Worm (Caenorhabditis elegans) whole organism, L3 larva: Measurements from ENCODE around the gene F17C11.4.
A peak's percentile ranks its signal among the peaks of the same experiment; 100 is the strongest.

Source experiments
- R02D3.7 ChIP-seq: fragments of 150-350 bp; optimal IDR thresholded peaks from 2 replicates; lab custom pipeline; 2014; ENCODE audit warnings: missing biosample characterization, missing genetic modification characterization
- ZK546.5 ChIP-seq: sonication (generic microtip); optimal IDR thresholded peaks from 2 replicates; lab custom pipeline; 2017; ENCODE audit warnings: missing biosample characterization, missing genetic modification characterization
- aly-2 ChIP-seq: fragments of 150-350 bp; optimal IDR thresholded peaks from 2 replicates; lab custom pipeline; 2014; ENCODE audit warnings: missing biosample characterization, missing genetic modification characterization
- ama-1 ChIP-seq: fragments of 150-350 bp; optimal IDR thresholded peaks from 2 replicates; lab custom pipeline; 2018
- ceh-16 ChIP-seq: sonication (generic microtip); optimal IDR thresholded peaks from 2 replicates; lab custom pipeline; 2017; ENCODE audit warnings: missing biosample characterization, missing genetic modification characterization
- ceh-28 ChIP-seq: fragments of 150-350 bp; optimal IDR thresholded peaks from 2 replicates; lab custom pipeline; 2014; ENCODE audit warnings: missing biosample characterization, missing genetic modification reagents, missing genetic modification characterization
- ceh-82 ChIP-seq: fragments of 150-350 bp; optimal IDR thresholded peaks from 2 replicates; lab custom pipeline; 2014; ENCODE audit warnings: missing biosample characterization, missing genetic modification characterization
- ceh-9 ChIP-seq: sonication (generic microtip); optimal IDR thresholded peaks from 2 replicates; lab custom pipeline; 2018; ENCODE audit warnings: missing biosample characterization, missing genetic modification characterization
- daf-12 ChIP-seq: fragments of 150-350 bp; optimal IDR thresholded peaks from 2 replicates; lab custom pipeline; 2014; ENCODE audit warnings: missing biosample characterization, missing genetic modification reagents, missing genetic modification characterization
- egl-27 ChIP-seq: sonication (generic microtip); optimal IDR thresholded peaks from 4 replicates; lab custom pipeline; 2017; ENCODE audit warnings: missing biosample characterization, missing genetic modification reagents, missing genetic modification characterization
- egl-5 ChIP-seq: fragments of 150-350 bp; optimal IDR thresholded peaks from 2 replicates; lab custom pipeline; 2017; ENCODE audit warnings: missing biosample characterization, missing genetic modification reagents, missing genetic modification characterization, inconsistent platforms
- elt-1 ChIP-seq: fragments of 150-350 bp; optimal IDR thresholded peaks from 2 replicates; lab custom pipeline; 2014; ENCODE audit warnings: missing biosample characterization, missing genetic modification characterization
- elt-2 ChIP-seq: sonication (generic microtip); optimal IDR thresholded peaks from 2 replicates; lab custom pipeline; 2016; ENCODE audit warnings: missing genetic modification reagents, mild to moderate bottlenecking, missing genetic modification characterization, missing compliant biosample characterization
- elt-3 ChIP-seq, 3 experiments: fragments of 150-350 bp in 1 of 3; sonication (generic microtip) in 2 of 3; optimal IDR thresholded peaks; 2 replicates in 2 of 3; 4 replicates in 1 of 3; lab custom pipeline; 2014 to 2017; ENCODE audit warnings: missing biosample characterization in 3 of 3, missing genetic modification characterization in 3 of 3
- fkh-10 ChIP-seq: sonication (generic microtip); optimal IDR thresholded peaks from 2 replicates; lab custom pipeline; 2017; ENCODE audit warnings: missing biosample characterization, missing genetic modification reagents, missing genetic modification characterization
- fkh-2 ChIP-seq: fragments of 150-350 bp; optimal IDR thresholded peaks from 2 replicates; lab custom pipeline; 2014; ENCODE audit warnings: missing biosample characterization, missing genetic modification reagents, missing genetic modification characterization
- fos-1 ChIP-seq: fragments of 150-350 bp; optimal IDR thresholded peaks from 2 replicates; lab custom pipeline; 2014; ENCODE audit warnings: missing biosample characterization, missing genetic modification characterization
- hmg-11 ChIP-seq: sonication (generic microtip); optimal IDR thresholded peaks from 2 replicates; lab custom pipeline; 2016; ENCODE audit warnings: missing genetic modification characterization, missing compliant biosample characterization
- jun-1 ChIP-seq: fragments of 150-350 bp; optimal IDR thresholded peaks from 2 replicates; lab custom pipeline; 2014; ENCODE audit warnings: missing biosample characterization, missing genetic modification reagents, missing genetic modification characterization
- lin-15B ChIP-seq: fragments of 150-350 bp; optimal IDR thresholded peaks from 2 replicates; lab custom pipeline; 2014; ENCODE audit warnings: missing biosample characterization, missing genetic modification characterization
- lin-39 ChIP-seq: fragments of 150-350 bp; optimal IDR thresholded peaks from 2 replicates; lab custom pipeline; 2018; ENCODE audit warnings: missing biosample characterization, missing genetic modification reagents, missing genetic modification characterization
- lsy-12 ChIP-seq: sonication (generic microtip); optimal IDR thresholded peaks from 2 replicates; lab custom pipeline; 2016; ENCODE audit warnings: mild to moderate bottlenecking, missing genetic modification characterization, missing compliant biosample characterization
- mdl-1 ChIP-seq: fragments of 150-350 bp; optimal IDR thresholded peaks from 2 replicates; lab custom pipeline; 2014; ENCODE audit warnings: missing biosample characterization, missing genetic modification characterization
- mml-1 ChIP-seq: fragments of 150-350 bp; sonication (generic microtip); optimal IDR thresholded peaks from 3 replicates; lab custom pipeline; 2014; ENCODE audit warnings: missing biosample characterization, missing genetic modification characterization
- nfya-1 ChIP-seq: sonication (generic microtip); optimal IDR thresholded peaks from 2 replicates; lab custom pipeline; 2017; ENCODE audit warnings: missing genetic modification characterization, mild to moderate bottlenecking, missing compliant biosample characterization, antibody characterized with exemption, moderate library complexity; ENCODE audit not compliant: insufficient read depth
- nhr-12 ChIP-seq: fragments of 150-350 bp; optimal IDR thresholded peaks from 2 replicates; lab custom pipeline; 2014; ENCODE audit warnings: missing biosample characterization, missing genetic modification characterization
- nhr-23 ChIP-seq: fragments of 150-350 bp; optimal IDR thresholded peaks from 2 replicates; lab custom pipeline; 2014; ENCODE audit warnings: missing biosample characterization, missing genetic modification reagents, missing genetic modification characterization
- nhr-237 ChIP-seq: fragments of 150-350 bp; optimal IDR thresholded peaks from 2 replicates; lab custom pipeline; 2014; ENCODE audit warnings: missing biosample characterization, missing genetic modification characterization
- nhr-25 ChIP-seq: sonication (generic microtip); optimal IDR thresholded peaks from 2 replicates; lab custom pipeline; 2017; ENCODE audit warnings: missing biosample characterization, missing genetic modification characterization
- nhr-28 ChIP-seq: fragments of 150-350 bp; optimal IDR thresholded peaks from 2 replicates; lab custom pipeline; 2014; ENCODE audit warnings: missing biosample characterization, missing genetic modification characterization
- nhr-43 ChIP-seq: sonication (generic microtip); optimal IDR thresholded peaks from 2 replicates; lab custom pipeline; 2016; ENCODE audit warnings: mild to moderate bottlenecking, missing genetic modification characterization, missing compliant biosample characterization; ENCODE audit not compliant: poor library complexity, severe bottlenecking
- nhr-76 ChIP-seq: fragments of 150-350 bp; sonication (generic microtip); optimal IDR thresholded peaks from 5 replicates; lab custom pipeline; 2014; ENCODE audit warnings: missing biosample characterization, missing genetic modification characterization
- nhr-77 ChIP-seq: fragments of 150-350 bp; optimal IDR thresholded peaks from 2 replicates; lab custom pipeline; 2014; ENCODE audit warnings: missing biosample characterization, missing genetic modification characterization
- pha-4 ChIP-seq: fragments of 150-350 bp; optimal IDR thresholded peaks from 2 replicates; lab custom pipeline; 2014; ENCODE audit warnings: missing biosample characterization, missing genetic modification reagents, missing genetic modification characterization
- pqm-1 ChIP-seq: fragments of 150-350 bp; optimal IDR thresholded peaks from 2 replicates; lab custom pipeline; 2017; ENCODE audit warnings: missing biosample characterization, missing genetic modification characterization, inconsistent platforms
- sea-2 ChIP-seq: fragments of 150-350 bp; sonication (generic microtip); optimal IDR thresholded peaks from 4 replicates; lab custom pipeline; 2014; ENCODE audit warnings: missing biosample characterization, missing genetic modification reagents, missing genetic modification characterization
- skn-1 ChIP-seq: fragments of 150-350 bp; optimal IDR thresholded peaks from 2 replicates; lab custom pipeline; 2014; ENCODE audit warnings: missing biosample characterization, missing genetic modification characterization
- snpc-4 ChIP-seq: fragments of 150-350 bp; optimal IDR thresholded peaks from 2 replicates; lab custom pipeline; 2014; ENCODE audit warnings: missing biosample characterization, missing genetic modification characterization
- tbx-2 ChIP-seq: sonication (generic microtip); optimal IDR thresholded peaks from 2 replicates; lab custom pipeline; 2016; ENCODE audit warnings: mild to moderate bottlenecking, missing genetic modification characterization, missing compliant biosample characterization
- unc-62 ChIP-seq: fragments of 150-350 bp; sonication (generic microtip); optimal IDR thresholded peaks from 4 replicates; lab custom pipeline; 2014; ENCODE audit warnings: missing biosample characterization, missing genetic modification reagents, missing genetic modification characterization
- zag-1 ChIP-seq: fragments of 150-350 bp; optimal IDR thresholded peaks from 2 replicates; lab custom pipeline; 2014; ENCODE audit warnings: missing biosample characterization, missing genetic modification characterization
- ztf-11 ChIP-seq: fragments of 150-350 bp; optimal IDR thresholded peaks from 2 replicates; lab custom pipeline; 2014; ENCODE audit warnings: missing biosample characterization, missing genetic modification characterization
- ztf-4 ChIP-seq: fragments of 150-350 bp; optimal IDR thresholded peaks from 2 replicates; lab custom pipeline; 2014; ENCODE audit warnings: missing biosample characterization, missing genetic modification characterization

The F17C11.4 gene

ce11 chrV:10998797-10999196 lies 47.1 kb downstream of the F17C11.4 start, which contains the start of gene F53B7.7:
Gene F53B7.7, plus strand, starts transcription at chrV:10999097.
- TF ChIP-seq sea-2 (GFP tag; lab: Kevin White, UChicago) (no peak), elt-3 (tag; optimal IDR thresholded peaks at IDR 0.05; lab: Kevin White, UChicago) (no peak), egl-27 (no peak)

- no peak for TF ChIP-seq lin-39
- no peak for TF ChIP-seq ceh-16 (tag; lab: Kevin White, UChicago)
- TF ChIP-seq ceh-82 (tag; lab: Kevin White, UChicago), result no peak
- no peak for TF ChIP-seq mdl-1 (tag; lab: Kevin White, UChicago)
- peak; percentile 81 for TF ChIP-seq nfya-1 (tag; lab: Kevin White, UChicago)
- peak; percentile 45 for TF ChIP-seq nhr-25 (tag; lab: Kevin White, UChicago)
- TF ChIP-seq nhr-77 (tag; lab: Kevin White, UChicago), result no peak
- TF ChIP-seq daf-12 (tag; lab: Kevin White, UChicago), result no peak
- TF ChIP-seq ceh-9 (tag; lab: Kevin White, UChicago), result no peak
- no peak for TF ChIP-seq ceh-28 (tag; lab: Kevin White, UChicago)
- TF ChIP-seq fkh-10 (GFP tag; lab: Kevin White, UChicago), result peak; percentile 22
- peak; percentile 87 for TF ChIP-seq snpc-4 (tag; lab: Kevin White, UChicago)
- TF ChIP-seq ZK546.5 (tag; lab: Kevin White, UChicago), result no peak
- no peak for TF ChIP-seq mml-1 (tag; lab: Kevin White, UChicago)
- no peak for TF ChIP-seq nhr-237
- TF ChIP-seq pqm-1 (tag; lab: Kevin White, UChicago), result no peak
- TF ChIP-seq skn-1, result no peak
- no peak for TF ChIP-seq lsy-12 (tag; lab: Kevin White, UChicago)
- TF ChIP-seq ztf-4 (tag; lab: Kevin White, UChicago), result no peak
- no peak for TF ChIP-seq ztf-11 (tag; lab: Kevin White, UChicago)
- no peak for TF ChIP-seq nhr-28 (tag; lab: Kevin White, UChicago)
- no peak for TF ChIP-seq ama-1 (lab: Kevin White, UChicago)
- no peak for TF ChIP-seq hmg-11 (tag; lab: Kevin White, UChicago)
- TF ChIP-seq fkh-2 (tag; lab: Kevin White, UChicago), result no peak
- peak; percentile 18 for TF ChIP-seq elt-2 (tag; lab: Kevin White, UChicago)
- TF ChIP-seq aly-2, result no peak
- TF ChIP-seq elt-3 (tag; optimal IDR thresholded peaks at IDR 0.05; lab: Kevin White, UChicago), result no peak
- TF ChIP-seq nhr-43 (tag; lab: Kevin White, UChicago), result peak; percentile 12
- TF ChIP-seq egl-5 (tag; lab: Kevin White, UChicago), result peak; percentile 41
- no peak for TF ChIP-seq nhr-23 (tag; lab: Kevin White, UChicago)
- TF ChIP-seq jun-1, result no peak
- peak; percentile 29 for TF ChIP-seq R02D3.7
- TF ChIP-seq zag-1, result no peak
- no peak for TF ChIP-seq unc-62 (GFP tag; lab: Kevin White, UChicago)
- no peak for TF ChIP-seq nhr-12 (tag; lab: Kevin White, UChicago)
- TF ChIP-seq tbx-2 (tag; lab: Kevin White, UChicago), result no peak
- TF ChIP-seq lin-15B (tag; lab: Kevin White, UChicago), result peak; percentile 95
- peak; percentile 94 for TF ChIP-seq pha-4 (tag; lab: Kevin White, UChicago)
- no peak for TF ChIP-seq nhr-76 (tag; lab: Kevin White, UChicago)
- TF ChIP-seq elt-1 (tag; lab: Kevin White, UChicago), result no peak
- TF ChIP-seq fos-1 (tag; lab: Kevin White, UChicago), result no peak
Observed at ce11 chrV:11000650-11001049, 49.0 kb downstream of the F17C11.4 start, which contains the start of gene isy-1. Gene isy-1, minus strand, starts transcription at chrV:11000699.
